Worm (Caenorhabditis elegans): ENCODE results near the gene skr-15.

The skr-15 gene

DNA sequence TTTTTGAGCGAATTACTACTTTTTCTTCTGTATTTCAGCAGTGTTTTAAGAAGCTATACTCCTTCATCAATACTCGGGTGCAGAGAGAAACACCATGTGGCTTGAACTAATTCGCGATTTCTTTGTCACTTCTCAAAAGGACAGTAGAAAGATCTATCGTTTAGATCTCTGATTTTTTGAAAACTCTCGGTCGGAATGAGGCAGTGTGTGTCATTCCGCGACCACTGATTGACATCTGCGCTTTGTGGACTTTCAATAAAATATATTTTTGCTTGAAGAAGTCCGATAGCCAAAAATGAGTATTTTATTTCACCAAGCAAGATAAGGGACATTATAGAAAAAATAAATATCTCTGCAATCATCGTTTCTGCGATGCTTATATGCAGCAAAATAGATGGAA lies 38.1 kb downstream of the skr-15 start:
- TF ChIP-seq nhr-10 (tag; optimal IDR thresholded peaks at IDR 0.05) (no peak), ceh-82 (tag; optimal IDR thresholded peaks at IDR 0.05) (no peak), mdl-1 (tag; optimal IDR thresholded peaks at IDR 0.05) (no peak), zag-1 (tag; optimal IDR thresholded peaks at IDR 0.05) (no peak), arid-1 (GFP tag; conservative IDR thresholded peaks at IDR 0.05) (no peak), unc-62 (GFP tag; optimal IDR thresholded peaks at IDR 0.05 in 1 of 2) (no peak), unc-62 (tag; optimal IDR thresholded peaks at IDR 0.05) (no peak), nhr-76 (tag; optimal IDR thresholded peaks at IDR 0.05) (no peak), vab-7 (GFP tag; IDR thresholded peaks at IDR 0.05) (no peak), zfp-3 (GFP tag; conservative IDR thresholded peaks at IDR 0.05) (no peak), unc-130 (GFP tag; optimal IDR thresholded peaks at IDR 0.05) (no peak), spr-1 (tag; optimal IDR thresholded peaks at IDR 0.05) (no peak), mep-1 (tag; optimal IDR thresholded peaks at IDR 0.05) (no peak), snpc-4 (tag; optimal IDR thresholded peaks at IDR 0.05) (no peak)

DNA sequence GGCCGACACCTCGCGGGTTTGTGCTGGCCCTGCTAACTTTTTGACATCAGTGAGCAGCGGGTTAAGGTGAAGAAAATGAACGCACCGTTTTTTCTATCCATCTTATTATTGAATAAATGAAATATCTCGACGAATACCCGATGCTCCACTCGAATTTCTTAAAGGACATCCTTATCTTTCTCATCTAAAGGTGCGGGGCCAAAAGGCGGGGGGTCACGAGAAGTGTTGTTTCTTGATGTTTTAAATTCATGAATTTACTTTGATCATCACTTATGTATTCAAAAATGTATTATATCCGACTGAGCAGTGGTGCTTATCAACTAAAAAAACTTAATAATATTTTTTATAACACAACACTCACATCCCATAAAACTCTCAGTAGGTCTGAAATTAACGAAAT lies 40.7 kb downstream of the skr-15 start, which contains the start of gene nhr-261:
nhr-261 (minus strand) TSS at position 101 of the 400 bp plus-strand sequence.
- TF ChIP-seq dmd-6 (GFP tag; IDR thresholded peaks at IDR 0.05) (no peak), rbr-2 (tag; optimal IDR thresholded peaks at IDR 0.05) (no peak), arid-1 (GFP tag; conservative IDR thresholded peaks at IDR 0.05) (no peak), cey-2 (tag; optimal IDR thresholded peaks at IDR 0.05; ENCODE audit: borderline replicate concordance, insufficient read depth) (no peak)

DNA sequence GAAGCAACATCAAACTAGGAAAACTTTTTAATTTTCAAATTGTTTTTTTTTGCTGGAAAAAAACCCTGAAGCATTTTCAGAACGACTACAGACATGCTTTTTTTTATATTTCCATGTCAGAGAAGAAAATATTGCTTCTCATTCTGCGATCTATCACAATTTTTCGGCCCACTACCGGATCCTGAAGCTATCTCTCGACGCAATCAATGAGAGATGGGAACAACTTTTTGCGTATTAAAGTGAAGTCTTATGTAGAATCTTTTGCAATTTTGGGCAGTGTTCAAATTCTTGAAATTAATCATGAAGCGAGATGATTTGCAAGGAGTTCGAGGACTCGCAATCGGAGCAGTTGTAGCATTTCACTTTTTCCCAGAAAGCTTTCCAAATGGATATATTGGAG lies 45.6 kb downstream of the skr-15 start, which contains the start of gene oac-10:
oac-10 (plus strand) TSS at position 301 of the 400 bp plus-strand sequence.
- TF ChIP-seq sdz-12 (GFP tag; optimal IDR thresholded peaks at IDR 0.05) (no peak), ztf-11 (tag; optimal IDR thresholded peaks at IDR 0.05) (no peak), snpc-1.2 (GFP tag; IDR thresholded peaks at IDR 0.05) (no peak), dmd-8 (GFP tag; IDR thresholded peaks at IDR 0.05) (no peak), ama-1 (optimal IDR thresholded peaks at IDR 0.05) (no peak), arid-1 (GFP tag; conservative IDR thresholded peaks at IDR 0.05) (no peak), attf-4 (tag; optimal IDR thresholded peaks at IDR 0.05) (no peak), unc-62 (GFP tag; optimal IDR thresholded peaks at IDR 0.05 in 1 of 2) (no peak), unc-62 (tag; optimal IDR thresholded peaks at IDR 0.05) (no peak), dmd-6 (GFP tag; IDR thresholded peaks at IDR 0.05) (no peak), nhr-6 (tag; optimal IDR thresholded peaks at IDR 0.05) (no peak), nhr-28 (tag; optimal IDR thresholded peaks at IDR 0.05) (no peak), F10B5.3 (tag; optimal IDR thresholded peaks at IDR 0.05) (no peak), ctbp-1 (GFP tag; IDR thresholded peaks at IDR 0.05) (no peak), nhr-76 (tag; optimal IDR thresholded peaks at IDR 0.05) (no peak), T26A8.4 (GFP tag; IDR thresholded peaks at IDR 0.05) (no peak), daf-12 (tag; optimal IDR thresholded peaks at IDR 0.05) (no peak), mdt-29 (GFP tag; IDR thresholded peaks at IDR 0.05) (no peak), nhr-111 (GFP tag; optimal IDR thresholded peaks at IDR 0.05) (no peak), lin-13 (GFP tag; optimal IDR thresholded peaks at IDR 0.05) (no peak), dve-1 (tag; optimal IDR thresholded peaks at IDR 0.05; ENCODE audit: insufficient read depth) (no peak)
